Fruit fly (Drosophila melanogaster) whole organism, embryonic: ENCODE data around the gene tub.

ENCODE experiments used
- Ada2b ChIP-seq: fragments of 200-800 bp; sonication (Bioruptor generic); IDR thresholded peaks from 2 replicates; pipeline ENCODE4 v1.3.6; 2022; ENCODE audit warnings: missing biosample characterization, missing genetic modification characterization
- Atf3 ChIP-seq: fragments of 200-800 bp; sonication (Bioruptor generic); optimal IDR thresholded peaks from 3 replicates; lab custom pipeline; 2016; ENCODE audit warnings: missing biosample characterization, missing genetic modification characterization
- Awh ChIP-seq: fragments of 200-800 bp; sonication (Bioruptor generic); IDR thresholded peaks from 2 replicates; pipeline ENCODE4, ENCODE4 v1.3.6; 2022; ENCODE audit warnings: missing biosample characterization, missing genetic modification characterization
- B-H2 ChIP-seq: fragments of 200-800 bp; sonication (Bioruptor generic); optimal IDR thresholded peaks from 2 replicates; lab custom pipeline; 2018; ENCODE audit warnings: missing biosample characterization, mild to moderate bottlenecking, missing genetic modification characterization
- BtbVII ChIP-seq: fragments of 200-800 bp; sonication (Bioruptor generic); optimal IDR thresholded peaks from 3 replicates; lab custom pipeline; 2017; ENCODE audit warnings: missing biosample characterization, mild to moderate bottlenecking, missing genetic modification characterization
- CG12071 ChIP-seq: fragments of 200-800 bp; sonication (Bioruptor generic); optimal IDR thresholded peaks from 3 replicates; lab custom pipeline; 2018; ENCODE audit warnings: missing biosample characterization, mild to moderate bottlenecking, missing genetic modification characterization
- CG12391 ChIP-seq: fragments of 200-800 bp; sonication (Bioruptor generic); optimal IDR thresholded peaks from 3 replicates; lab custom pipeline; 2018; ENCODE audit warnings: missing biosample characterization, mild to moderate bottlenecking, missing genetic modification characterization, moderate library complexity
- CG12659 ChIP-seq: fragments of 200-800 bp; sonication (Bioruptor generic); optimal IDR thresholded peaks from 3 replicates; lab custom pipeline; 2017; ENCODE audit warnings: mild to moderate bottlenecking, missing biosample characterization, missing genetic modification reagents, missing genetic modification characterization
- CG13296 ChIP-seq: fragments of 200-800 bp; sonication (Bioruptor generic); optimal IDR thresholded peaks from 3 replicates; lab custom pipeline; 2018; ENCODE audit warnings: missing biosample characterization, mild to moderate bottlenecking, missing genetic modification characterization
- CG1529 ChIP-seq: fragments of 200-800 bp; sonication (Bioruptor generic); optimal IDR thresholded peaks from 3 replicates; lab custom pipeline; 2018; ENCODE audit warnings: missing biosample characterization, missing genetic modification characterization
- CG17361 ChIP-seq: fragments of 200-800 bp; sonication (Bioruptor generic); IDR thresholded peaks from 3 replicates; pipeline ENCODE4 v1.3.6; 2022; ENCODE audit warnings: missing biosample characterization, missing genetic modification characterization
- CG1792 ChIP-seq: fragments of 200-800 bp; sonication (Bioruptor generic); optimal IDR thresholded peaks from 2 replicates; lab custom pipeline; 2016; ENCODE audit warnings: missing biosample characterization, missing genetic modification characterization
- CG18476 ChIP-seq: fragments of 200-800 bp; sonication (Bioruptor generic); optimal IDR thresholded peaks from 2 replicates; lab custom pipeline; 2016; ENCODE audit warnings: missing biosample characterization, mild to moderate bottlenecking, missing genetic modification characterization
- CG2116 ChIP-seq: fragments of 200-800 bp; sonication (Bioruptor generic); optimal IDR thresholded peaks from 3 replicates; lab custom pipeline; 2018; ENCODE audit warnings: missing biosample characterization, mild to moderate bottlenecking, missing genetic modification characterization
- CG31224 ChIP-seq: fragments of 200-800 bp; sonication (Bioruptor generic); IDR thresholded peaks from 2 replicates; pipeline ENCODE4 v1.3.6; 2022; ENCODE audit warnings: missing biosample characterization, missing genetic modification characterization
- CG5180 ChIP-seq: fragments of 200-800 bp; sonication (Bioruptor generic); optimal IDR thresholded peaks from 3 replicates; lab custom pipeline; 2017; ENCODE audit warnings: missing biosample characterization, missing genetic modification characterization, mild to moderate bottlenecking, moderate library complexity, missing genetic modification reagents
- CG6175 ChIP-seq: fragments of 200-800 bp; sonication (Bioruptor generic); IDR thresholded peaks from 3 replicates; pipeline ENCODE4 v1.3.6; 2022; ENCODE audit warnings: missing biosample characterization, missing genetic modification characterization
- CG6813 ChIP-seq: fragments of 200-800 bp; sonication (Bioruptor generic); optimal IDR thresholded peaks from 2 replicates; lab custom pipeline; 2017; ENCODE audit warnings: missing biosample characterization, missing genetic modification characterization, mild to moderate bottlenecking, moderate library complexity, missing genetic modification reagents
- CG9437 ChIP-seq: fragments of 200-800 bp; sonication (Bioruptor generic); optimal IDR thresholded peaks from 2 replicates; lab custom pipeline; 2018; ENCODE audit warnings: missing biosample characterization, mild to moderate bottlenecking, missing genetic modification characterization
- CrebB ChIP-seq: fragments of 200-800 bp; sonication (Bioruptor generic); optimal IDR thresholded peaks from 3 replicates; lab custom pipeline; 2018; ENCODE audit warnings: missing biosample characterization, mild to moderate bottlenecking, missing genetic modification characterization
- Deaf1 ChIP-seq: fragments of 200-800 bp; optimal IDR thresholded peaks from 3 replicates; lab custom pipeline; 2019; ENCODE audit warnings: missing biosample characterization, mild to moderate bottlenecking, missing genetic modification characterization, moderate library complexity
- HLH54F ChIP-seq: fragments of 200-800 bp; sonication (Bioruptor generic); optimal IDR thresholded peaks from 3 replicates; lab custom pipeline; 2016; ENCODE audit warnings: missing biosample characterization, missing genetic modification characterization
- HLHmδ ChIP-seq: fragments of 200-800 bp; sonication (Bioruptor generic); optimal IDR thresholded peaks from 2 replicates; lab custom pipeline; 2018; ENCODE audit warnings: missing biosample characterization, mild to moderate bottlenecking, missing genetic modification characterization, moderate library complexity
- Hand ChIP-seq: fragments of 200-800 bp; sonication (Bioruptor generic); optimal IDR thresholded peaks from 2 replicates; lab custom pipeline; 2017; ENCODE audit warnings: mild to moderate bottlenecking, missing biosample characterization, missing genetic modification reagents, missing genetic modification characterization
- Hmr ChIP-seq: fragments of 200-800 bp; sonication (Bioruptor generic); optimal IDR thresholded peaks from 3 replicates; lab custom pipeline; 2017; ENCODE audit warnings: mild to moderate bottlenecking, missing biosample characterization, missing genetic modification reagents, missing genetic modification characterization
- Kr ChIP-seq: fragments of 200-800 bp; sonication (Bioruptor generic); optimal IDR thresholded peaks from 2 replicates; lab custom pipeline; 2017; ENCODE audit warnings: missing biosample characterization, mild to moderate bottlenecking, missing genetic modification characterization
- Lhr ChIP-seq: fragments of 200-800 bp; sonication (Bioruptor generic); optimal IDR thresholded peaks from 3 replicates; lab custom pipeline; 2017; ENCODE audit warnings: mild to moderate bottlenecking, missing biosample characterization, missing genetic modification reagents, missing genetic modification characterization
- Med ChIP-seq: fragments of 200-800 bp; sonication (Bioruptor generic); peaks from one replicate; lab custom pipeline; 2016; ENCODE audit warnings: missing biosample characterization, missing genetic modification characterization, mild to moderate bottlenecking, inconsistent platforms, moderate library complexity
- NFAT ChIP-seq: fragments of 200-800 bp; sonication (Bioruptor generic); IDR thresholded peaks from 2 replicates; pipeline ENCODE4 v1.3.6; 2022; ENCODE audit warnings: missing biosample characterization, missing genetic modification characterization
- Nf-YB ChIP-seq: fragments of 200-800 bp; sonication (Bioruptor generic); optimal IDR thresholded peaks from 3 replicates; lab custom pipeline; 2019; ENCODE audit warnings: missing biosample characterization, mild to moderate bottlenecking, missing genetic modification characterization, moderate library complexity
- Nf-YC ChIP-seq: fragments of 200-800 bp; optimal IDR thresholded peaks from 3 replicates; lab custom pipeline; 2019; ENCODE audit warnings: missing biosample characterization, mild to moderate bottlenecking, missing genetic modification characterization, moderate library complexity
- Side ChIP-seq: fragments of 200-800 bp; sonication (Bioruptor generic); optimal IDR thresholded peaks from 2 replicates; lab custom pipeline; 2016; ENCODE audit warnings: missing biosample characterization, missing genetic modification characterization
- Sin3A ChIP-seq: fragments of >200 bp; optimal IDR thresholded peaks from 2 replicates; lab custom pipeline; 2018
- bbx ChIP-seq: fragments of 200-800 bp; sonication (Bioruptor generic); IDR thresholded peaks from 2 replicates; pipeline ENCODE4 v1.3.6; 2022; ENCODE audit warnings: missing biosample characterization, missing genetic modification characterization; ENCODE audit not compliant: partially characterized antibody
- btn ChIP-seq: fragments of 200-800 bp; sonication (Bioruptor generic); optimal IDR thresholded peaks from 2 replicates; lab custom pipeline; 2016; ENCODE audit warnings: missing biosample characterization, missing genetic modification characterization
- cad ChIP-seq: fragments of >200 bp; optimal IDR thresholded peaks from 2 replicates; lab custom pipeline; 2017; ENCODE audit warnings: missing biosample characterization, missing genetic modification characterization
- crc ChIP-seq: fragments of 200-800 bp; sonication (Bioruptor generic); optimal IDR thresholded peaks from 2 replicates; lab custom pipeline; 2016; ENCODE audit warnings: missing biosample characterization, missing genetic modification characterization
- croc ChIP-seq: fragments of 200-800 bp; sonication (Bioruptor generic); conservative IDR thresholded peaks from 3 replicates; pipeline ENCODE4 v1.3.6; 2022; ENCODE audit warnings: missing biosample characterization, missing genetic modification characterization
- exex ChIP-seq: fragments of 200-800 bp; sonication (Bioruptor generic); optimal IDR thresholded peaks from 4 replicates; lab custom pipeline; 2018; ENCODE audit warnings: missing biosample characterization, mild to moderate bottlenecking, missing genetic modification characterization, moderate library complexity
- gce ChIP-seq: fragments of 200-800 bp; sonication (Bioruptor generic); IDR thresholded peaks from 3 replicates; pipeline ENCODE4 v1.3.6; 2022; ENCODE audit warnings: missing biosample characterization, missing genetic modification characterization
- gfzf ChIP-seq: fragments of 200-800 bp; sonication (Bioruptor generic); optimal IDR thresholded peaks from 2 replicates; lab custom pipeline; 2016; ENCODE audit warnings: missing biosample characterization, mild to moderate bottlenecking, missing genetic modification characterization, moderate library complexity
- hkb ChIP-seq, 2 experiments: fragments of 200-800 bp in 1 of 2; fragments of >200 bp in 1 of 2; sonication (Bioruptor generic) in 1 of 2; IDR thresholded peaks in 1 of 2; optimal IDR thresholded peaks in 1 of 2; 2 replicates each; pipeline versions ENCODE4 v1.3.6 to Lab custom; 2017 to 2022; ENCODE audit warnings: missing biosample characterization in 1 of 2, missing genetic modification characterization in 1 of 2
- onecut ChIP-seq: fragments of 200-800 bp; sonication (Bioruptor generic); IDR thresholded peaks from 2 replicates; pipeline ENCODE4 v1.3.6; 2022; ENCODE audit warnings: missing biosample characterization, missing genetic modification characterization
- pum ChIP-seq: fragments of 200-800 bp; sonication (Bioruptor generic); optimal IDR thresholded peaks from 2 replicates; lab custom pipeline; 2016; ENCODE audit warnings: missing biosample characterization, missing genetic modification characterization
- schlank ChIP-seq: fragments of 200-800 bp; sonication (Bioruptor generic); optimal IDR thresholded peaks from 2 replicates; lab custom pipeline; 2018; ENCODE audit warnings: missing biosample characterization, mild to moderate bottlenecking, missing genetic modification characterization
- seq ChIP-seq: fragments of 200-800 bp; sonication (Bioruptor generic); IDR thresholded peaks from 2 replicates; pipeline ENCODE4 v1.3.6; 2022; ENCODE audit warnings: missing biosample characterization, missing genetic modification characterization
- sim ChIP-seq: fragments of 200-800 bp; sonication (Bioruptor generic); IDR thresholded peaks from 2 replicates; pipeline ENCODE4 v1.3.6; 2022; ENCODE audit warnings: missing biosample characterization, missing genetic modification characterization
- sima ChIP-seq: fragments of 200-800 bp; sonication (Bioruptor generic); optimal IDR thresholded peaks from 2 replicates; lab custom pipeline; 2016; ENCODE audit warnings: missing biosample characterization, missing genetic modification characterization
- slou ChIP-seq: fragments of 200-800 bp; sonication (Bioruptor generic); optimal IDR thresholded peaks from 3 replicates; lab custom pipeline; 2016; ENCODE audit warnings: missing biosample characterization, missing genetic modification characterization
- sna ChIP-seq: fragments of 200-800 bp; sonication (Bioruptor generic); IDR thresholded peaks from 2 replicates; pipeline ENCODE4 v1.3.6; 2022; ENCODE audit warnings: missing biosample characterization, missing genetic modification characterization; ENCODE audit not compliant: partially characterized antibody
- unc-4 ChIP-seq: fragments of 200-800 bp; sonication (Bioruptor generic); IDR thresholded peaks from 2 replicates; pipeline ENCODE4 v1.3.6; 2022; ENCODE audit warnings: missing biosample characterization, missing genetic modification characterization; ENCODE audit not compliant: partially characterized antibody

The tub gene

DNA sequence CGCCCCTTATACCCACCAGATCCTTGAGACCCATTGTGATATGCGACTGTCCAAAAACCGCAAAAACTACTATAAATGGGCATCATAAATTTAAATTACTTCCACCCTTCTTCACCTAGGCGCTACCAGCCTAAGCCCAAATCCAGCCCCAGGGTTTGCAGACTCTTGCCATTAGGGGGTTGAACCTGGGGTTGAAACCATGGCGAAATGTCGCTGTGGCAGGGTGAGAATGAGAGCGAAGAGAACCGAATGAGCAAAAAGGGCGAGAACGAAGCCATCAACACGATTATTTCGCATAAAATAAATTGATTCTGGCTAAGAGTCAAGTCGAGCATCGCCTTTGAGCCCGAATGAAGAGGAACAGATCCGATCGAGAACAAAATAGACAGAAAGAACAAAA, 34.0 kb upstream of the tub start:
- TF ChIP-seq Atf3 (GFP tag; lab: Kevin White, UChicago) (no peak), sima (GFP tag; lab: Kevin White, UChicago) (no peak), unc-4 (GFP tag; lab: Robert Waterston, UW) (no peak), Lhr (no peak), Sin3A (lab: Kevin White, UChicago) (no peak), pum (no peak), CG12071 (GFP tag; lab: Kevin White, UChicago) (no peak), Deaf1 (tag; lab: Kevin White, UChicago) (peak; percentile 21), Nf-YC (peak; percentile 65), HLH54F (GFP tag; lab: Kevin White, UChicago) (no peak), bbx (GFP tag; lab: Robert Waterston, UW) (no peak), CG31224 (GFP tag; lab: Robert Waterston, UW) (no peak), Side (GFP tag; lab: Kevin White, UChicago) (no peak), slou (GFP tag; lab: Kevin White, UChicago) (no peak), CG18476 (GFP tag; lab: Kevin White, UChicago) (no peak), croc (GFP tag; lab: Robert Waterston, UW) (no peak), Awh (GFP tag; lab: Robert Waterston, UW) (no peak), Nf-YB (peak; percentile 56), schlank (tag; lab: Kevin White, UChicago) (no peak), CG1792 (GFP tag; lab: Kevin White, UChicago) (no peak), CG1529 (GFP tag; lab: Kevin White, UChicago) (no peak), btn (GFP tag; lab: Kevin White, UChicago) (no peak), crc (GFP tag; lab: Kevin White, UChicago) (no peak), seq (GFP tag; lab: Robert Waterston, UW) (peak; percentile 62; the same call in 1 of the 2 replicates), sim (GFP tag; lab: Robert Waterston, UW) (no peak), Ada2b (no peak), CG12391 (tag; lab: Kevin White, UChicago) (no peak)

DNA sequence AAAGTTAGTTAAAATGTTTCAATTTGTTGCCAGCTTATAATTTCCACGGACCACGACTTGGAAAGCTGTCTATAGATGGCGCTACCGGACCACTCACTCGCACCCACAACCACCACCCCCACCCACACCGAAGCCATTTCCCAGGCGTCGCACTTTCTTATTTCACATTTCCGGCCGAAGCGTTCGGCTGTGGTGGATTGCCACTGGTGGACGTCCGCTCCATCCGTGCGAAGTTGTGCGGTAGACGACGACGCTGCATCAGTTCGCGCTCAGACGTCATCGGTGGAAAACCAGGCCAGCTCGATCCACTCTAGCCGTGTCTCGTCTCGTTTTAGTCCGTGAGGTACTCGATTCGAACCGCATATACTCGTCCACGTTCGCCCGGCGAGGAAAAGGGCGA, 27.9 kb upstream of the tub start, which contains the start of gene CG1090:
Gene CG1090, plus strand, starts transcription at position 259 of the 400 bp plus-strand sequence.
- TF ChIP-seq CG6175 (GFP tag; lab: Robert Waterston, UW) (peak; percentile 39; the same call in 1 of the 3 replicates), CG2116 (GFP tag; lab: Kevin White, UChicago) (peak; percentile 46), cad (GFP tag; lab: Kevin White, UChicago) (no peak), Kr (GFP tag; lab: Kevin White, UChicago) (no peak), exex (tag; lab: Kevin White, UChicago) (no peak), HLHmδ (peak; percentile 4), onecut (peak; percentile 55; the same call in 1 of the 2 replicates), CG9437 (no peak), BtbVII (peak; percentile 55), CG13296 (peak; percentile 40), NFAT (peak; percentile 30; the same call in 1 of the 2 replicates), B-H2 (GFP tag; lab: Kevin White, UChicago) (peak; percentile 5), unc-4 (GFP tag; lab: Robert Waterston, UW) (0 out of 2 replicates have a peak, but pooled peaks have one; percentile 29), CG6813 (GFP tag; lab: Kevin White, UChicago) (peak; percentile 37), CrebB (tag; lab: Kevin White, UChicago) (peak; percentile 37), hkb (optimal IDR thresholded peaks at IDR 0.05; lab: Kevin White, UChicago) (no peak), hkb (GFP tag; IDR thresholded peaks at IDR 0.05; lab: Robert Waterston, UW) (peak; percentile 56; the same call in 1 of the 2 replicates), Hmr (GFP tag; lab: Kevin White, UChicago) (peak; percentile 47), sna (GFP tag; lab: Robert Waterston, UW) (no peak), Med (GFP tag; lab: Kevin White, UChicago) (peak; percentile 60), gfzf (no peak), Hand (GFP tag; lab: Kevin White, UChicago) (peak; percentile 60), CG5180 (GFP tag; lab: Kevin White, UChicago) (peak; percentile 24), CG12659 (GFP tag; lab: Kevin White, UChicago) (peak; percentile 10), CG17361 (GFP tag; lab: Robert Waterston, UW) (no peak), gce (GFP tag; lab: Robert Waterston, UW) (0 out of 3 replicates have a peak, but pooled peaks have one; percentile 39)
